In genomic region chrII:7001405-7001804, ce11 we compare ENCODE assay signal across 5 worm cellular contexts.
TF ChIP-seq lines count a peak whose summit lies in the region.
"Not testable (repeated sequence)": the region's sequence is repeated elsewhere in the genome, so short reads cannot be mapped to it uniquely, and the experiment has no call there.

No protein-coding gene starts in this region.

TF ChIP-seq in whole organism, L1 larva, 84 proteins besides CTCF, POLR2A, EP300 and RAD21:
- peak; percentile 31; the same call in 1 of the 2 replicates for TF ChIP-seq nhr-19 (GFP tag; conservative IDR thresholded peaks at IDR 0.05; lab: Robert Waterston, UW)
- peak; percentile 13 for TF ChIP-seq nhr-71 (tag; optimal IDR thresholded peaks at IDR 0.05; lab: Kevin White, UChicago)
- peak in 1 of 2 experiments; percentile 23 for TF ChIP-seq lin-35 (GFP tag; optimal IDR thresholded peaks at IDR 0.05; lab: Kevin White, UChicago)
- not testable (repeated sequence) for TF ChIP-seq efl-1 (optimal IDR thresholded peaks at IDR 0.05; lab: Kevin White, UChicago)
- TF ChIP-seq efl-1 (GFP tag; optimal IDR thresholded peaks at IDR 0.05 in 1 of 2; lab: Kevin White, UChicago) = peak in 1 of 2 experiments; percentile 64

TF ChIP-seq in whole organism, L3 larva, 47 proteins besides CTCF, POLR2A, EP300 and RAD21:
- peak; percentile 13 for TF ChIP-seq lsy-12 (tag; optimal IDR thresholded peaks at IDR 0.05; lab: Kevin White, UChicago)
- TF ChIP-seq elt-2 (tag; optimal IDR thresholded peaks at IDR 0.05; lab: Kevin White, UChicago) = peak; percentile 24
TF ChIP-seq in whole organism, L3 larva: peak in this region for 2; not testable (repeated sequence) for 45.

TF ChIP-seq in whole organism, early embryonic, 17 proteins besides CTCF, POLR2A, EP300 and RAD21:
- TF ChIP-seq B0310.2 (tag; optimal IDR thresholded peaks at IDR 0.05; lab: Kevin White, UChicago) = peak; percentile 78
- TF ChIP-seq ets-7 (tag; optimal IDR thresholded peaks at IDR 0.05; lab: Kevin White, UChicago) = peak; percentile 57
- TF ChIP-seq flt-1 (GFP tag; IDR thresholded peaks at IDR 0.05; lab: Robert Waterston, UW) = peak; percentile 98
- TF ChIP-seq hmbx-1 (tag; optimal IDR thresholded peaks at IDR 0.05; lab: Kevin White, UChicago) = peak; percentile 68
- TF ChIP-seq hmg-4 (GFP tag; optimal IDR thresholded peaks at IDR 0.05; lab: Kevin White, UChicago) = peak; percentile 97
- TF ChIP-seq tbx-37 (GFP tag; conservative IDR thresholded peaks at IDR 0.05; lab: Robert Waterston, UW) = peak; percentile 89
- TF ChIP-seq tbx-11 (GFP tag; IDR thresholded peaks at IDR 0.05; lab: Robert Waterston, UW) = peak; percentile 90
- TF ChIP-seq F13C5.2 (tag; optimal IDR thresholded peaks at IDR 0.05; lab: Kevin White, UChicago) = peak; percentile 80
- TF ChIP-seq sea-1 (GFP tag; conservative IDR thresholded peaks at IDR 0.05; lab: Robert Waterston, UW) = peak; percentile 96
- peak; percentile 96 for TF ChIP-seq pes-1 (GFP tag; IDR thresholded peaks at IDR 0.05; lab: Robert Waterston, UW)
- TF ChIP-seq tra-4 (tag; optimal IDR thresholded peaks at IDR 0.05; lab: Kevin White, UChicago) = peak; percentile 72
- peak; percentile 97 for TF ChIP-seq ceh-36 (tag; optimal IDR thresholded peaks at IDR 0.05; lab: Kevin White, UChicago)
- TF ChIP-seq aly-1 (tag; optimal IDR thresholded peaks at IDR 0.05; lab: Kevin White, UChicago) = peak; percentile 81
- peak; percentile 97 for TF ChIP-seq scrt-1 (GFP tag; IDR thresholded peaks at IDR 0.05; lab: Robert Waterston, UW)
- peak; percentile 67 for TF ChIP-seq hnd-1 (tag; optimal IDR thresholded peaks at IDR 0.05; lab: Kevin White, UChicago)
- TF ChIP-seq ceh-13 (GFP tag; optimal IDR thresholded peaks at IDR 0.05; lab: Kevin White, UChicago) = peak; percentile 77

TF ChIP-seq in whole organism, midembryonic, 9 proteins besides CTCF, POLR2A, EP300 and RAD21:
- TF ChIP-seq klf-2 (GFP tag; conservative IDR thresholded peaks at IDR 0.05; lab: Robert Waterston, UW) (peak; percentile 85), med-1 (GFP tag; optimal IDR thresholded peaks at IDR 0.05; lab: Kevin White, UChicago; ENCODE audit: insufficient read depth) (peak; percentile 7), tab-1 (GFP tag; IDR thresholded peaks at IDR 0.05; lab: Robert Waterston, UW) (peak; percentile 95), flt-1 (GFP tag; IDR thresholded peaks at IDR 0.05; lab: Robert Waterston, UW) (peak; percentile 98), ztf-23 (GFP tag; IDR thresholded peaks at IDR 0.05; lab: Robert Waterston, UW) (peak; percentile 89), ref-1 (GFP tag; conservative IDR thresholded peaks at IDR 0.05; lab: Robert Waterston, UW) (peak; percentile 92), T22C8.4 (GFP tag; IDR thresholded peaks at IDR 0.05; lab: Robert Waterston, UW) (peak; percentile 88), ztf-29 (GFP tag; IDR thresholded peaks at IDR 0.05; lab: Robert Waterston, UW) (peak; percentile 93), cog-1 (tag; optimal IDR thresholded peaks at IDR 0.05; lab: Kevin White, UChicago) (peak; percentile 38)

TF ChIP-seq in whole organism, young adult, 124 proteins besides CTCF, POLR2A, EP300 and RAD21 (continues in another document):
- TF ChIP-seq madf-8 (GFP tag; conservative IDR thresholded peaks at IDR 0.05; lab: Robert Waterston, UW) (peak; percentile 48), bed-2 (GFP tag; IDR thresholded peaks at IDR 0.05; lab: Robert Waterston, UW) (0 out of 2 replicates have a peak, but pooled peaks have one; percentile 39), rcor-1 (GFP tag; IDR thresholded peaks at IDR 0.05; lab: Robert Waterston, UW) (peak; percentile 50), lsl-1 (GFP tag; optimal IDR thresholded peaks at IDR 0.05; lab: Kevin White, UChicago) (peak; percentile 50), ztf-6 (GFP tag; IDR thresholded peaks at IDR 0.05; lab: Robert Waterston, UW) (0 out of 2 replicates have a peak, but pooled peaks have one; percentile 60), xnd-1 (tag; optimal IDR thresholded peaks at IDR 0.05; lab: Kevin White, UChicago) (peak; percentile 9), nhr-90 (tag; optimal IDR thresholded peaks at IDR 0.05; lab: Kevin White, UChicago) (peak; percentile 86), hsf-1 (GFP tag; IDR thresholded peaks at IDR 0.05; lab: Robert Waterston, UW) (peak; percentile 66), madf-10 (tag; optimal IDR thresholded peaks at IDR 0.05; lab: Kevin White, UChicago) (peak; percentile 27), sptf-2 (GFP tag; optimal IDR thresholded peaks at IDR 0.05; lab: Kevin White, UChicago) (peak; percentile 54), F52B5.7 (tag; optimal IDR thresholded peaks at IDR 0.05; lab: Kevin White, UChicago) (peak; percentile 72), mes-4 (tag; optimal IDR thresholded peaks at IDR 0.05; lab: Kevin White, UChicago) (peak; percentile 0), egrh-3 (GFP tag; IDR thresholded peaks at IDR 0.05; lab: Robert Waterston, UW) (peak; percentile 65), B0035.1 (tag; optimal IDR thresholded peaks at IDR 0.05; lab: Kevin White, UChicago) (peak; percentile 16), attf-6 (GFP tag; IDR thresholded peaks at IDR 0.05; lab: Robert Waterston, UW) (peak; percentile 59; the same call in 1 of the 2 replicates), ceh-91 (GFP tag; IDR thresholded peaks at IDR 0.05; lab: Robert Waterston, UW) (0 out of 2 replicates have a peak, but pooled peaks have one; percentile 18), snpc-4 (GFP tag; optimal IDR thresholded peaks at IDR 0.05; lab: Kevin White, UChicago) (peak; percentile 6), snpc-4 (tag; optimal IDR thresholded peaks at IDR 0.05; lab: Kevin White, UChicago) (peak in 2 of 4 experiments; percentile 28 to 56), Y56A3A.18 (GFP tag; IDR thresholded peaks at IDR 0.05; lab: Robert Waterston, UW) (peak; percentile 65; the same call in 1 of the 2 replicates), aptf-2 (GFP tag; conservative IDR thresholded peaks at IDR 0.05; lab: Robert Waterston, UW) (peak; percentile 60; the same call in 1 of the 2 replicates), sdz-38 (tag; optimal IDR thresholded peaks at IDR 0.05; lab: Kevin White, UChicago) (peak; percentile 2), chd-7 (tag; optimal IDR thresholded peaks at IDR 0.05; lab: Kevin White, UChicago) (peak; percentile 49), D2030.7 (GFP tag; IDR thresholded peaks at IDR 0.05; lab: Robert Waterston, UW) (peak; percentile 85), let-526 (GFP tag; IDR thresholded peaks at IDR 0.05; lab: Robert Waterston, UW) (peak; percentile 86), C17E4.6 (GFP tag; IDR thresholded peaks at IDR 0.05; lab: Robert Waterston, UW) (peak; percentile 72; the same call in 1 of the 2 replicates), mcd-1 (GFP tag; IDR thresholded peaks at IDR 0.05; lab: Robert Waterston, UW) (peak; percentile 64; the same call in 1 of the 2 replicates), ceh-40 (GFP tag; IDR thresholded peaks at IDR 0.05; lab: Robert Waterston, UW) (peak; percentile 74; the same call in 1 of the 2 replicates), mxl-1 (tag; optimal IDR thresholded peaks at IDR 0.05; lab: Kevin White, UChicago) (peak; percentile 50), rec-8 (tag; optimal IDR thresholded peaks at IDR 0.05; lab: Kevin White, UChicago) (peak in 1 of 2 experiments; percentile 68), madf-6 (GFP tag; IDR thresholded peaks at IDR 0.05; lab: Robert Waterston, UW) (peak; percentile 69), Y95B8A.8 (GFP tag; IDR thresholded peaks at IDR 0.05; lab: Robert Waterston, UW) (peak; percentile 78; the same call in 1 of the 2 replicates), hrde-1 (tag; optimal IDR thresholded peaks at IDR 0.05; lab: Kevin White, UChicago; ENCODE audit: borderline replicate concordance) (peak; percentile 38), Y79H2A.3 (GFP tag; conservative IDR thresholded peaks at IDR 0.05; lab: Robert Waterston, UW) (peak; percentile 78), ztf-28 (GFP tag; IDR thresholded peaks at IDR 0.05; lab: Robert Waterston, UW) (peak; percentile 85), egl-44 (GFP tag; IDR thresholded peaks at IDR 0.05; lab: Robert Waterston, UW) (peak; percentile 94), snpc-1.3 (tag; optimal IDR thresholded peaks at IDR 0.05; lab: Kevin White, UChicago; ENCODE audit: insufficient read depth) (peak; percentile 15), F33H1.4 (GFP tag; IDR thresholded peaks at IDR 0.05; lab: Robert Waterston, UW) (peak; percentile 52), athp-1 (tag; optimal IDR thresholded peaks at IDR 0.05; lab: Kevin White, UChicago) (peak; percentile 63), zfh-2 (GFP tag; conservative IDR thresholded peaks at IDR 0.05; lab: Robert Waterston, UW) (peak; percentile 62), ztf-25 (GFP tag; IDR thresholded peaks at IDR 0.05; lab: Robert Waterston, UW) (peak; percentile 95), rpc-1 (optimal IDR thresholded peaks at IDR 0.05; lab: Kevin White, UChicago) (peak; percentile 58), rpc-1 (tag; optimal IDR thresholded peaks at IDR 0.05; lab: Kevin White, UChicago) (peak; percentile 84), ceh-27 (GFP tag; optimal IDR thresholded peaks at IDR 0.05; lab: Kevin White, UChicago) (peak; percentile 53), F57C9.4 (tag; optimal IDR thresholded peaks at IDR 0.05; lab: Kevin White, UChicago) (peak; percentile 21), cebp-2 (GFP tag; IDR thresholded peaks at IDR 0.05; lab: Robert Waterston, UW) (peak; percentile 96), F57A8.1 (GFP tag; optimal IDR thresholded peaks at IDR 0.05; lab: Kevin White, UChicago) (peak; percentile 75), cebp-1 (tag; optimal IDR thresholded peaks at IDR 0.05; lab: Kevin White, UChicago) (peak; percentile 66), lin-26 (GFP tag; IDR thresholded peaks at IDR 0.05; lab: Robert Waterston, UW) (peak; percentile 98), dox-1 (GFP tag; IDR thresholded peaks at IDR 0.05; lab: Robert Waterston, UW) (peak; percentile 86), nhr-120 (GFP tag; IDR thresholded peaks at IDR 0.05; lab: Robert Waterston, UW) (peak; percentile 93; the same call in 1 of the 2 replicates), nhr-80 (tag; optimal IDR thresholded peaks at IDR 0.05; lab: Kevin White, UChicago) (peak; percentile 9), zim-3 (tag; optimal IDR thresholded peaks at IDR 0.05; lab: Kevin White, UChicago) (peak; percentile 74), die-1 (tag; optimal IDR thresholded peaks at IDR 0.05; lab: Kevin White, UChicago) (peak; percentile 91), hmg-20 (GFP tag; IDR thresholded peaks at IDR 0.05; lab: Robert Waterston, UW) (peak; percentile 64), aptf-3 (GFP tag; IDR thresholded peaks at IDR 0.05; lab: Robert Waterston, UW) (peak; percentile 97), repo-1 (tag; optimal IDR thresholded peaks at IDR 0.05; lab: Kevin White, UChicago) (peak; percentile 54)
- not testable (repeated sequence) for TF ChIP-seq cebp-1 (GFP tag; IDR thresholded peaks at IDR 0.05; lab: Robert Waterston, UW)
